Worm (Caenorhabditis elegans) whole organism, L3 larva: ENCODE results near the gene nas-24.

Experiments
- R02D3.7 ChIP-seq: fragments of 150-350 bp; optimal IDR thresholded peaks from 2 replicates; lab custom pipeline; 2014; ENCODE audit warnings: missing biosample characterization, missing genetic modification characterization
- ZK546.5 ChIP-seq: sonication (generic microtip); optimal IDR thresholded peaks from 2 replicates; lab custom pipeline; 2017; ENCODE audit warnings: missing biosample characterization, missing genetic modification characterization
- aly-2 ChIP-seq: fragments of 150-350 bp; optimal IDR thresholded peaks from 2 replicates; lab custom pipeline; 2014; ENCODE audit warnings: missing biosample characterization, missing genetic modification characterization
- ama-1 ChIP-seq: fragments of 150-350 bp; optimal IDR thresholded peaks from 2 replicates; lab custom pipeline; 2018
- ceh-16 ChIP-seq: sonication (generic microtip); optimal IDR thresholded peaks from 2 replicates; lab custom pipeline; 2017; ENCODE audit warnings: missing biosample characterization, missing genetic modification characterization
- ceh-28 ChIP-seq: fragments of 150-350 bp; optimal IDR thresholded peaks from 2 replicates; lab custom pipeline; 2014; ENCODE audit warnings: missing biosample characterization, missing genetic modification reagents, missing genetic modification characterization
- ceh-9 ChIP-seq: sonication (generic microtip); optimal IDR thresholded peaks from 2 replicates; lab custom pipeline; 2018; ENCODE audit warnings: missing biosample characterization, missing genetic modification characterization
- daf-12 ChIP-seq: fragments of 150-350 bp; optimal IDR thresholded peaks from 2 replicates; lab custom pipeline; 2014; ENCODE audit warnings: missing biosample characterization, missing genetic modification reagents, missing genetic modification characterization
- egl-27 ChIP-seq: sonication (generic microtip); optimal IDR thresholded peaks from 4 replicates; lab custom pipeline; 2017; ENCODE audit warnings: missing biosample characterization, missing genetic modification reagents, missing genetic modification characterization
- egl-5 ChIP-seq: fragments of 150-350 bp; optimal IDR thresholded peaks from 2 replicates; lab custom pipeline; 2017; ENCODE audit warnings: missing biosample characterization, missing genetic modification reagents, missing genetic modification characterization, inconsistent platforms
- elt-1 ChIP-seq: fragments of 150-350 bp; optimal IDR thresholded peaks from 2 replicates; lab custom pipeline; 2014; ENCODE audit warnings: missing biosample characterization, missing genetic modification characterization
- elt-2 ChIP-seq: sonication (generic microtip); optimal IDR thresholded peaks from 2 replicates; lab custom pipeline; 2016; ENCODE audit warnings: missing genetic modification reagents, mild to moderate bottlenecking, missing genetic modification characterization, missing compliant biosample characterization
- elt-3 ChIP-seq, 3 experiments: fragments of 150-350 bp in 1 of 3; sonication (generic microtip) in 2 of 3; optimal IDR thresholded peaks; 2 replicates in 2 of 3; 4 replicates in 1 of 3; lab custom pipeline; 2014 to 2017; ENCODE audit warnings: missing biosample characterization in 3 of 3, missing genetic modification characterization in 3 of 3
- eor-1 ChIP-seq, 2 experiments: fragments of 150-350 bp; optimal IDR thresholded peaks; 2 replicates each; lab custom pipeline; 2014 to 2018; ENCODE audit warnings: missing biosample characterization in 2 of 2, missing genetic modification characterization in 2 of 2
- fkh-10 ChIP-seq: sonication (generic microtip); optimal IDR thresholded peaks from 2 replicates; lab custom pipeline; 2017; ENCODE audit warnings: missing biosample characterization, missing genetic modification reagents, missing genetic modification characterization
- fkh-2 ChIP-seq: fragments of 150-350 bp; optimal IDR thresholded peaks from 2 replicates; lab custom pipeline; 2014; ENCODE audit warnings: missing biosample characterization, missing genetic modification reagents, missing genetic modification characterization
- fos-1 ChIP-seq: fragments of 150-350 bp; optimal IDR thresholded peaks from 2 replicates; lab custom pipeline; 2014; ENCODE audit warnings: missing biosample characterization, missing genetic modification characterization
- hmg-11 ChIP-seq: sonication (generic microtip); optimal IDR thresholded peaks from 2 replicates; lab custom pipeline; 2016; ENCODE audit warnings: missing genetic modification characterization, missing compliant biosample characterization
- jun-1 ChIP-seq: fragments of 150-350 bp; optimal IDR thresholded peaks from 2 replicates; lab custom pipeline; 2014; ENCODE audit warnings: missing biosample characterization, missing genetic modification reagents, missing genetic modification characterization
- lin-15B ChIP-seq: fragments of 150-350 bp; optimal IDR thresholded peaks from 2 replicates; lab custom pipeline; 2014; ENCODE audit warnings: missing biosample characterization, missing genetic modification characterization
- lin-39 ChIP-seq: fragments of 150-350 bp; optimal IDR thresholded peaks from 2 replicates; lab custom pipeline; 2018; ENCODE audit warnings: missing biosample characterization, missing genetic modification reagents, missing genetic modification characterization
- lsy-12 ChIP-seq: sonication (generic microtip); optimal IDR thresholded peaks from 2 replicates; lab custom pipeline; 2016; ENCODE audit warnings: mild to moderate bottlenecking, missing genetic modification characterization, missing compliant biosample characterization
- mml-1 ChIP-seq: fragments of 150-350 bp; sonication (generic microtip); optimal IDR thresholded peaks from 3 replicates; lab custom pipeline; 2014; ENCODE audit warnings: missing biosample characterization, missing genetic modification characterization
- nfya-1 ChIP-seq: sonication (generic microtip); optimal IDR thresholded peaks from 2 replicates; lab custom pipeline; 2017; ENCODE audit warnings: missing genetic modification characterization, mild to moderate bottlenecking, missing compliant biosample characterization, antibody characterized with exemption, moderate library complexity; ENCODE audit not compliant: insufficient read depth
- nhr-11 ChIP-seq: fragments of 150-350 bp; optimal IDR thresholded peaks from 2 replicates; lab custom pipeline; 2014; ENCODE audit warnings: missing biosample characterization, missing genetic modification characterization
- nhr-12 ChIP-seq: fragments of 150-350 bp; optimal IDR thresholded peaks from 2 replicates; lab custom pipeline; 2014; ENCODE audit warnings: missing biosample characterization, missing genetic modification characterization
- nhr-23 ChIP-seq: fragments of 150-350 bp; optimal IDR thresholded peaks from 2 replicates; lab custom pipeline; 2014; ENCODE audit warnings: missing biosample characterization, missing genetic modification reagents, missing genetic modification characterization
- nhr-237 ChIP-seq: fragments of 150-350 bp; optimal IDR thresholded peaks from 2 replicates; lab custom pipeline; 2014; ENCODE audit warnings: missing biosample characterization, missing genetic modification characterization
- nhr-25 ChIP-seq: sonication (generic microtip); optimal IDR thresholded peaks from 2 replicates; lab custom pipeline; 2017; ENCODE audit warnings: missing biosample characterization, missing genetic modification characterization
- nhr-67 ChIP-seq: fragments of 150-350 bp; optimal IDR thresholded peaks from 2 replicates; lab custom pipeline; 2014; ENCODE audit warnings: missing biosample characterization, missing genetic modification characterization
- nhr-76 ChIP-seq: fragments of 150-350 bp; sonication (generic microtip); optimal IDR thresholded peaks from 5 replicates; lab custom pipeline; 2014; ENCODE audit warnings: missing biosample characterization, missing genetic modification characterization
- pha-4 ChIP-seq: fragments of 150-350 bp; optimal IDR thresholded peaks from 2 replicates; lab custom pipeline; 2014; ENCODE audit warnings: missing biosample characterization, missing genetic modification reagents, missing genetic modification characterization
- pqm-1 ChIP-seq: fragments of 150-350 bp; optimal IDR thresholded peaks from 2 replicates; lab custom pipeline; 2017; ENCODE audit warnings: missing biosample characterization, missing genetic modification characterization, inconsistent platforms
- sea-2 ChIP-seq: fragments of 150-350 bp; sonication (generic microtip); optimal IDR thresholded peaks from 4 replicates; lab custom pipeline; 2014; ENCODE audit warnings: missing biosample characterization, missing genetic modification reagents, missing genetic modification characterization
- skn-1 ChIP-seq: fragments of 150-350 bp; optimal IDR thresholded peaks from 2 replicates; lab custom pipeline; 2014; ENCODE audit warnings: missing biosample characterization, missing genetic modification characterization
- snpc-4 ChIP-seq: fragments of 150-350 bp; optimal IDR thresholded peaks from 2 replicates; lab custom pipeline; 2014; ENCODE audit warnings: missing biosample characterization, missing genetic modification characterization
- tbx-2 ChIP-seq: sonication (generic microtip); optimal IDR thresholded peaks from 2 replicates; lab custom pipeline; 2016; ENCODE audit warnings: mild to moderate bottlenecking, missing genetic modification characterization, missing compliant biosample characterization
- unc-39 ChIP-seq: sonication (generic microtip); optimal IDR thresholded peaks from 4 replicates; lab custom pipeline; 2017; ENCODE audit warnings: missing biosample characterization, missing genetic modification characterization
- unc-62 ChIP-seq: fragments of 150-350 bp; sonication (generic microtip); optimal IDR thresholded peaks from 4 replicates; lab custom pipeline; 2014; ENCODE audit warnings: missing biosample characterization, missing genetic modification reagents, missing genetic modification characterization
- zag-1 ChIP-seq: fragments of 150-350 bp; optimal IDR thresholded peaks from 2 replicates; lab custom pipeline; 2014; ENCODE audit warnings: missing biosample characterization, missing genetic modification characterization
- ztf-11 ChIP-seq: fragments of 150-350 bp; optimal IDR thresholded peaks from 2 replicates; lab custom pipeline; 2014; ENCODE audit warnings: missing biosample characterization, missing genetic modification characterization
- ztf-4 ChIP-seq: fragments of 150-350 bp; optimal IDR thresholded peaks from 2 replicates; lab custom pipeline; 2014; ENCODE audit warnings: missing biosample characterization, missing genetic modification characterization

The nas-24 gene

DNA sequence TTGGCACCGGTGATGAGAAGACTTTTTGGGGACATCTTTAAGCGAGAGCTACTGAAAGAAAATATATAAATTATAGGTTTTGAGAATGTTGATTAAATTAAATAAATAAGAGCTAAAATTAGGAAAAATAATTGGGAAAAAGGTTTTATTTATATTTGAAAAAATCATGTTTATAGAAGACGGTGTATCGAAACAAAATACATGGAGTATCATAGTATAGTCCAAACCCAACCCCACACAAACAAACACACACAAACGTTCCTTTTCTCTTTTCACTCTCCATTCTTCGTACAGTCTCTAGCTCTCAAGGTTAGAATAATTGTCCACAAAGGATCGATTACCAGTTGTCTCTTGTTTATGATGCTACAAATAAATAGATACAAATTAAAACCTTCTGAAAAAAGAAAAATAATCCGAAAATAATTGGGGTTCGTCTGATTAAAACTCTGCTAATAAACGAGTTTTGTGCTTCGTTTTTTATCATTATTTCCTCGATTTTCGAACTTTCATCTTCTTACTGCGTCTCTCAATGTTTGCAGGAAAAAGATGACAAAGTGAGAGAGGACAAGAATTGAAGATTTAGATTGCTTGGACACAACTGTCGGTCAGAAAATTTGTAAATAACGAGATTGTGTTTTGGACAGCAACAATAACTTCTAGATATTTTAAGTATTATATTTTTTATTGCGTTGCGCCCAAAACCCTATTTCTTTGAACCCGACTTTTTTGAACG lies 12.7 kb upstream of the nas-24 start, which contains the start of gene F20G2.2:
Gene F20G2.2, minus strand, starts transcription at position 51 of the 733 bp plus-strand sequence.
- TF ChIP-seq ceh-28 (tag; lab: Kevin White, UChicago) (peak; percentile 20), pha-4 (tag; lab: Kevin White, UChicago) (peak; percentile 45), hmg-11 (tag; lab: Kevin White, UChicago) (peak; percentile 13), ceh-16 (no peak), skn-1 (tag; lab: Kevin White, UChicago) (peak; percentile 83), elt-2 (tag; lab: Kevin White, UChicago) (peak; percentile 43), fkh-10 (no peak)

DNA sequence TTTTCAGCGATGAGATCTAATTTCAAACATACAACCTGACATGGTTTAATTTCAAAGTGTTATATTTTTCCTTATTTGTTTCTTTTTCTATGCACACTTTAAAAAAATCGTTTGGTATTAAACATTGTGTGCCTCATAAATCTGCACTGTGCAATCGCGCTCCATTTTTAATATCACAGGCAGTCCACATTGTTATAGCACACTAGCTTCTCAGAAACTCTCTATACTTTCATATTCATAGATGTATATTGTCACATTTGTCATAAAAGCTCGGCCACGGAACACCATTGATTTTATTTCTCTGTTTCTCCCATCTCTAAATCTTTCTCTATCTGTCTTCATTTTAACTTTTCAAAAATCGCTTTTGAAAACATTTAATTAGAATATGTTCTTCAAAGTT lies 11.8 kb upstream of the nas-24 start:
- TF ChIP-seq ZK546.5 (tag; lab: Kevin White, UChicago) (no peak), pha-4 (tag; lab: Kevin White, UChicago) (peak; percentile 49), ztf-11 (tag; lab: Kevin White, UChicago) (no peak), tbx-2 (tag; lab: Kevin White, UChicago) (no peak), R02D3.7 (tag; lab: Kevin White, UChicago) (no peak), nhr-23 (tag; lab: Kevin White, UChicago) (no peak), skn-1 (tag; lab: Kevin White, UChicago) (no peak), egl-5 (tag; lab: Kevin White, UChicago) (no peak), nhr-12 (tag; lab: Kevin White, UChicago) (no peak), nhr-67 (no peak), fkh-10 (no peak), lin-39 (tag; lab: Kevin White, UChicago) (peak; percentile 34), ama-1 (lab: Kevin White, UChicago) (no peak), mml-1 (tag; lab: Kevin White, UChicago) (no peak), snpc-4 (tag; lab: Kevin White, UChicago) (peak; percentile 56), eor-1 (tag; optimal IDR thresholded peaks at IDR 0.05; lab: Kevin White, UChicago) (no peak), elt-2 (tag; lab: Kevin White, UChicago) (no peak), sea-2 (GFP tag; lab: Kevin White, UChicago) (no peak), lsy-12 (tag; lab: Kevin White, UChicago) (no peak), nhr-25 (no peak), daf-12 (tag; lab: Kevin White, UChicago) (no peak), nhr-237 (tag; lab: Kevin White, UChicago) (no peak), egl-27 (tag; lab: Kevin White, UChicago) (no peak), unc-62 (GFP tag; lab: Kevin White, UChicago) (no peak), fkh-2 (tag; lab: Kevin White, UChicago) (no peak), nhr-76 (tag; lab: Kevin White, UChicago) (no peak), fos-1 (tag; lab: Kevin White, UChicago) (no peak), ztf-4 (no peak), elt-1 (tag; lab: Kevin White, UChicago) (no peak), nfya-1 (tag; lab: Kevin White, UChicago) (peak; percentile 29), lin-15B (tag; lab: Kevin White, UChicago) (peak; percentile 66), pqm-1 (tag; lab: Kevin White, UChicago) (no peak), elt-3 (tag; optimal IDR thresholded peaks at IDR 0.05; lab: Kevin White, UChicago) (no peak), jun-1 (tag; lab: Kevin White, UChicago) (no peak)

ce11 chrV:13762426-13763127 lies 6.6 kb upstream of the nas-24 start, which contains the start of gene F20G2.6:
Gene F20G2.6, plus strand, starts transcription at chrV:13763077.
- TF ChIP-seq ztf-4 (no peak), daf-12 (tag; lab: Kevin White, UChicago) (no peak), ceh-9 (no peak), nhr-11 (tag; lab: Kevin White, UChicago) (no peak), fos-1 (tag; lab: Kevin White, UChicago) (no peak), egl-27 (tag; lab: Kevin White, UChicago) (no peak), unc-39 (tag; lab: Kevin White, UChicago) (no peak), nhr-12 (tag; lab: Kevin White, UChicago) (no peak), zag-1 (no peak), aly-2 (no peak), sea-2 (GFP tag; lab: Kevin White, UChicago) (no peak), elt-1 (tag; lab: Kevin White, UChicago) (no peak), pqm-1 (tag; lab: Kevin White, UChicago) (no peak), snpc-4 (tag; lab: Kevin White, UChicago) (no peak), ZK546.5 (tag; lab: Kevin White, UChicago) (no peak)
- TF ChIP-seq, all 47 proteins: peak for 0
